Fruit fly (Drosophila melanogaster) whole organism, embryonic: Measurements from ENCODE around the gene CG16727.

Experiments used
- Atf-2 ChIP-seq: fragments of 200-800 bp; sonication (Bioruptor generic); optimal IDR thresholded peaks from 2 replicates; lab custom pipeline; 2016; ENCODE audit warnings: missing biosample characterization, missing genetic modification characterization
- Blimp-1 ChIP-seq: fragments of 200-800 bp; sonication (Bioruptor generic); optimal IDR thresholded peaks from 3 replicates; lab custom pipeline; 2018; ENCODE audit warnings: missing biosample characterization, missing genetic modification characterization, mild to moderate bottlenecking, moderate library complexity, missing genetic modification reagents
- CG10209 ChIP-seq: fragments of 200-800 bp; sonication (Bioruptor generic); optimal IDR thresholded peaks from 3 replicates; lab custom pipeline; 2017; ENCODE audit warnings: missing biosample characterization, mild to moderate bottlenecking, missing genetic modification characterization, missing genetic modification reagents
- CG10979 ChIP-seq: fragments of 200-800 bp; sonication (Bioruptor generic); optimal IDR thresholded peaks from 2 replicates; lab custom pipeline; 2018; ENCODE audit warnings: missing biosample characterization, mild to moderate bottlenecking, missing genetic modification characterization, moderate library complexity
- CG11695 ChIP-seq: fragments of 200-800 bp; sonication (Bioruptor generic); IDR thresholded peaks from 3 replicates; pipeline ENCODE4 v1.3.6; 2022; ENCODE audit warnings: missing biosample characterization, missing genetic modification characterization
- CG12219 ChIP-seq: fragments of 200-800 bp; sonication (Bioruptor generic); optimal IDR thresholded peaks from 3 replicates; lab custom pipeline; 2018; ENCODE audit warnings: missing biosample characterization, mild to moderate bottlenecking, missing genetic modification characterization
- CG12391 ChIP-seq: fragments of 200-800 bp; sonication (Bioruptor generic); optimal IDR thresholded peaks from 3 replicates; lab custom pipeline; 2018; ENCODE audit warnings: missing biosample characterization, mild to moderate bottlenecking, missing genetic modification characterization, moderate library complexity
- CG12659 ChIP-seq: fragments of 200-800 bp; sonication (Bioruptor generic); optimal IDR thresholded peaks from 3 replicates; lab custom pipeline; 2017; ENCODE audit warnings: mild to moderate bottlenecking, missing biosample characterization, missing genetic modification reagents, missing genetic modification characterization
- CG12744 ChIP-seq: fragments of 200-800 bp; sonication (Bioruptor generic); optimal IDR thresholded peaks from 2 replicates; lab custom pipeline; 2016; ENCODE audit warnings: missing biosample characterization, missing genetic modification characterization
- CG12769 ChIP-seq: fragments of 200-800 bp; sonication (Bioruptor generic); optimal IDR thresholded peaks from 2 replicates; lab custom pipeline; 2019; ENCODE audit warnings: missing biosample characterization, mild to moderate bottlenecking, missing genetic modification characterization, moderate library complexity
- CG17612 ChIP-seq: fragments of 200-800 bp; sonication (Bioruptor generic); IDR thresholded peaks from 2 replicates; pipeline ENCODE4 v1.3.6; 2022; ENCODE audit warnings: missing biosample characterization, missing genetic modification characterization
- CG18476 ChIP-seq: fragments of 200-800 bp; sonication (Bioruptor generic); optimal IDR thresholded peaks from 2 replicates; lab custom pipeline; 2016; ENCODE audit warnings: missing biosample characterization, mild to moderate bottlenecking, missing genetic modification characterization
- CG2678 ChIP-seq: fragments of 200-800 bp; sonication (Bioruptor generic); optimal IDR thresholded peaks from 3 replicates; lab custom pipeline; 2019; ENCODE audit warnings: missing biosample characterization, mild to moderate bottlenecking, missing genetic modification characterization, moderate library complexity
- CG4328 ChIP-seq: fragments of 200-800 bp; sonication (Bioruptor generic); optimal IDR thresholded peaks from 3 replicates; lab custom pipeline; 2017; ENCODE audit warnings: missing biosample characterization, missing genetic modification reagents, missing genetic modification characterization
- CG43689 ChIP-seq: fragments of 200-800 bp; sonication (Bioruptor generic); IDR thresholded peaks from 2 replicates; pipeline ENCODE4 v1.3.6; 2022; ENCODE audit warnings: missing biosample characterization, missing genetic modification characterization
- CG6254 ChIP-seq: fragments of 200-800 bp; sonication (Bioruptor generic); optimal IDR thresholded peaks from 3 replicates; lab custom pipeline; 2017; ENCODE audit warnings: mild to moderate bottlenecking, missing biosample characterization, missing genetic modification reagents, missing genetic modification characterization
- CG7928 ChIP-seq: fragments of 200-800 bp; sonication (Bioruptor generic); optimal IDR thresholded peaks from 2 replicates; lab custom pipeline; 2017; ENCODE audit warnings: missing biosample characterization, mild to moderate bottlenecking, missing genetic modification characterization
- CG8478 ChIP-seq: fragments of >200 bp; optimal IDR thresholded peaks from 2 replicates; lab custom pipeline; 2018
- Chrac-16 ChIP-seq: fragments of 200-800 bp; sonication (Bioruptor generic); optimal IDR thresholded peaks from 3 replicates; lab custom pipeline; 2016; ENCODE audit warnings: missing biosample characterization, missing genetic modification characterization
- D ChIP-seq, 2 experiments: fragments of 200-800 bp in 1 of 2; fragments of >200 bp in 1 of 2; sonication (Bioruptor generic) in 1 of 2; optimal IDR thresholded peaks; 2 replicates in 1 of 2; 3 replicates in 1 of 2; lab custom pipeline; 2017; ENCODE audit warnings: mild to moderate bottlenecking in 1 of 2, missing biosample characterization in 1 of 2, missing genetic modification characterization in 1 of 2, missing genetic modification reagents in 1 of 2
- Dbx ChIP-seq: fragments of 200-800 bp; sonication (Bioruptor generic); IDR thresholded peaks from 3 replicates; pipeline ENCODE4 v1.3.6; 2022; ENCODE audit warnings: missing biosample characterization, missing genetic modification characterization
- Deaf1 ChIP-seq: fragments of 200-800 bp; optimal IDR thresholded peaks from 3 replicates; lab custom pipeline; 2019; ENCODE audit warnings: missing biosample characterization, mild to moderate bottlenecking, missing genetic modification characterization, moderate library complexity
- Fer2 ChIP-seq: fragments of 200-800 bp; sonication (Bioruptor generic); optimal IDR thresholded peaks from 2 replicates; lab custom pipeline; 2018; ENCODE audit warnings: missing biosample characterization, mild to moderate bottlenecking, missing genetic modification characterization, moderate library complexity
- Fer3 ChIP-seq: fragments of 200-800 bp; sonication (Bioruptor generic); optimal IDR thresholded peaks from 2 replicates; lab custom pipeline; 2018; ENCODE audit warnings: missing biosample characterization, mild to moderate bottlenecking, missing genetic modification characterization, moderate library complexity
- Gug ChIP-seq: fragments of 200-800 bp; sonication (Bioruptor generic); IDR thresholded peaks from 4 replicates; pipeline ENCODE4 v1.3.6; 2022; ENCODE audit warnings: missing biosample characterization, missing genetic modification characterization
- H15 ChIP-seq: fragments of 200-800 bp; sonication (Bioruptor generic); IDR thresholded peaks from 3 replicates; pipeline ENCODE4 v1.3.6; 2022; ENCODE audit warnings: missing biosample characterization, missing genetic modification characterization
- HLH4C ChIP-seq: fragments of 200-800 bp; sonication (Bioruptor generic); IDR thresholded peaks from 3 replicates; pipeline ENCODE4 v1.3.6; 2022; ENCODE audit warnings: missing biosample characterization, missing genetic modification characterization; ENCODE audit not compliant: partially characterized antibody
- Hr3 ChIP-seq: fragments of 200-800 bp; sonication (Bioruptor generic); optimal IDR thresholded peaks from 3 replicates; lab custom pipeline; 2016; ENCODE audit warnings: missing biosample characterization, missing genetic modification characterization
- Kr ChIP-seq: fragments of 200-800 bp; sonication (Bioruptor generic); optimal IDR thresholded peaks from 2 replicates; lab custom pipeline; 2017; ENCODE audit warnings: missing biosample characterization, mild to moderate bottlenecking, missing genetic modification characterization
- Meics ChIP-seq: fragments of 200-800 bp; sonication (Bioruptor generic); optimal IDR thresholded peaks from 2 replicates; lab custom pipeline; 2017; ENCODE audit warnings: missing biosample characterization, mild to moderate bottlenecking, missing genetic modification characterization
- Myb ChIP-seq: fragments of 200-800 bp; sonication (Bioruptor generic); optimal IDR thresholded peaks from 2 replicates; lab custom pipeline; 2016; ENCODE audit warnings: missing biosample characterization, missing genetic modification characterization
- Spps ChIP-seq: fragments of 200-800 bp; sonication (Bioruptor generic); optimal IDR thresholded peaks from 2 replicates; lab custom pipeline; 2018; ENCODE audit warnings: missing biosample characterization, mild to moderate bottlenecking, missing genetic modification characterization
- abd-A ChIP-seq: fragments of 200-800 bp; sonication (Bioruptor generic); optimal IDR thresholded peaks from 3 replicates; lab custom pipeline; 2019; ENCODE audit warnings: missing biosample characterization, mild to moderate bottlenecking, missing genetic modification characterization, moderate library complexity
- bcd ChIP-seq: fragments of 200-800 bp; sonication (Bioruptor generic); optimal IDR thresholded peaks from 2 replicates; lab custom pipeline; 2017; ENCODE audit warnings: missing biosample characterization, mild to moderate bottlenecking, missing genetic modification characterization
- crol ChIP-seq: fragments of 200-800 bp; sonication (Bioruptor generic); IDR thresholded peaks from 2 replicates; pipeline ENCODE4 v1.3.6; 2022; ENCODE audit warnings: missing biosample characterization, missing genetic modification characterization
- dpn ChIP-seq, 2 experiments: fragments of 200-800 bp; sonication (Bioruptor generic); optimal IDR thresholded peaks; 3 replicates each; lab custom pipeline; 2016; ENCODE audit warnings: missing biosample characterization in 2 of 2, missing genetic modification characterization in 2 of 2
- gt ChIP-seq: fragments of 200-800 bp; sonication (Bioruptor generic); IDR thresholded peaks from 2 replicates; pipeline ENCODE4 v1.3.6; 2022; ENCODE audit warnings: missing biosample characterization, missing genetic modification characterization
- h ChIP-seq: fragments of >200 bp; optimal IDR thresholded peaks from 2 replicates; lab custom pipeline; 2017
- hb ChIP-seq: fragments of 200-800 bp; sonication (Bioruptor generic); IDR thresholded peaks from 3 replicates; pipeline ENCODE4 v1.3.6; 2022; ENCODE audit warnings: missing biosample characterization, missing genetic modification characterization; ENCODE audit not compliant: partially characterized antibody
- lmd ChIP-seq: fragments of 200-800 bp; sonication (Bioruptor generic); IDR thresholded peaks from 2 replicates; pipeline ENCODE4 v1.3.6; 2022; ENCODE audit warnings: missing biosample characterization, missing genetic modification characterization
- sim ChIP-seq: fragments of 200-800 bp; sonication (Bioruptor generic); IDR thresholded peaks from 2 replicates; pipeline ENCODE4 v1.3.6; 2022; ENCODE audit warnings: missing biosample characterization, missing genetic modification characterization
- tap ChIP-seq: fragments of 200-800 bp; optimal IDR thresholded peaks from 3 replicates; lab custom pipeline; 2019; ENCODE audit warnings: missing biosample characterization, mild to moderate bottlenecking, missing genetic modification characterization, moderate library complexity
- toy ChIP-seq: fragments of 200-800 bp; sonication (Bioruptor generic); IDR thresholded peaks from 2 replicates; pipeline ENCODE4 v1.3.6; 2022; ENCODE audit warnings: missing biosample characterization, missing genetic modification characterization
- vfl ChIP-seq: fragments of 200-800 bp; sonication (Bioruptor generic); optimal IDR thresholded peaks from 2 replicates; lab custom pipeline; 2016; ENCODE audit warnings: missing biosample characterization, missing genetic modification characterization
- vvl ChIP-seq: fragments of 200-800 bp; sonication (Bioruptor generic); IDR thresholded peaks from 2 replicates; pipeline ENCODE4 v1.3.6; 2022; ENCODE audit warnings: missing biosample characterization, missing genetic modification characterization
- wek ChIP-seq: fragments of 200-800 bp; sonication (Bioruptor generic); optimal IDR thresholded peaks from 3 replicates; lab custom pipeline; 2018; ENCODE audit warnings: missing biosample characterization, mild to moderate bottlenecking, missing genetic modification characterization, moderate library complexity
- zfh1 ChIP-seq: fragments of 200-800 bp; sonication (Bioruptor generic); IDR thresholded peaks from 3 replicates; pipeline ENCODE4 v1.3.6; 2022; ENCODE audit warnings: missing biosample characterization, missing genetic modification characterization

The CG16727 gene

DNA sequence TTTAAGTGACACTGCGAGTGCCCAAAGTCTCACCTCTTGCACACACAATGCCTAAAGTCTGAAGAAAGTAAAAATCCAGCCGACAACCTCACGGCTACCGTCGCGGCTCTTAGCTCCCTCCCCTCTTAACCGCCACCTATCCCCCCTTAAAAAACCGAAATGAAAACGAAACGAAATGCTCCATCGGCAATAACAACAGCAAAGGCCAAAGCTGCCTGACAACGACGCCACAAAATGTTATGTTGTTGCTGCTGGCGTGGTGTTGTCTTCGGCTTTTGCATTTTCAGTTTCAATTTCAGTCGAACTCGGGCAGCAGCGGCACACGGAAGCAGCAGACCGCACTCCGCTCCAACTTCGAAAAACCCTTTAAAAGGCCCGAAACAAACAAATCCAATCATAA lies 51.5 kb downstream of the CG16727 start, which contains the start of gene CG7432:
Gene CG7432, plus strand, starts transcription at position 295 of the 400 bp plus-strand sequence.
- TF ChIP-seq CG18476 (GFP tag; lab: Kevin White, UChicago) = no peak
- TF ChIP-seq CG10209 = no peak
- TF ChIP-seq Gug (GFP tag; lab: Robert Waterston, UW) = no peak
- TF ChIP-seq wek (GFP tag; lab: Kevin White, UChicago) = no peak
- TF ChIP-seq gt = no peak
- no peak for TF ChIP-seq Chrac-16 (GFP tag; lab: Kevin White, UChicago)
- TF ChIP-seq tap (tag; lab: Kevin White, UChicago) = no peak
- TF ChIP-seq vfl (GFP tag; lab: Kevin White, UChicago) = no peak
- TF ChIP-seq bcd (GFP tag; lab: Kevin White, UChicago) = no peak
- TF ChIP-seq CG4328 = no peak
- no peak for TF ChIP-seq Spps
- TF ChIP-seq dpn (GFP tag; optimal IDR thresholded peaks at IDR 0.05; lab: Kevin White, UChicago) = no peak
- peak; percentile 44; the same call in 1 of the 2 replicates for TF ChIP-seq crol (GFP tag; lab: Robert Waterston, UW)
- TF ChIP-seq CG12659 (GFP tag; lab: Kevin White, UChicago) = no peak
- TF ChIP-seq abd-A (tag; lab: Kevin White, UChicago) = no peak
- no peak for TF ChIP-seq Fer3 (tag; lab: Kevin White, UChicago)
- TF ChIP-seq sim (GFP tag; lab: Robert Waterston, UW) = no peak
- no peak for TF ChIP-seq CG12744
- no peak for TF ChIP-seq Myb (GFP tag; lab: Kevin White, UChicago)
- peak; percentile 55 for TF ChIP-seq CG12769 (tag; lab: Kevin White, UChicago)
- TF ChIP-seq CG7928 = no peak
- no peak for TF ChIP-seq Hr3 (GFP tag; lab: Kevin White, UChicago)
- TF ChIP-seq CG12391 = no peak
- TF ChIP-seq H15 (GFP tag; lab: Robert Waterston, UW) = no peak
- no peak for TF ChIP-seq lmd
- 0 out of 3 replicates have a peak, but pooled peaks have one; percentile 44 for TF ChIP-seq hb
- TF ChIP-seq CG43689 = no peak
- no peak for TF ChIP-seq CG11695 (GFP tag; lab: Robert Waterston, UW)
- TF ChIP-seq CG10979 (tag; lab: Kevin White, UChicago) = no peak
- no peak for TF ChIP-seq CG8478 (lab: Kevin White, UChicago)
- TF ChIP-seq vvl (GFP tag; lab: Robert Waterston, UW) = 0 out of 2 replicates have a peak, but pooled peaks have one; percentile 13
- TF ChIP-seq h (lab: Kevin White, UChicago) = no peak
- peak; percentile 81 for TF ChIP-seq Deaf1 (tag; lab: Kevin White, UChicago)
- no peak for TF ChIP-seq Kr (GFP tag; lab: Kevin White, UChicago)
- TF ChIP-seq Atf-2 (GFP tag; lab: Kevin White, UChicago) = no peak
- TF ChIP-seq CG2678 (tag; lab: Kevin White, UChicago) = no peak
- no peak for TF ChIP-seq toy (GFP tag; lab: Robert Waterston, UW)
- no peak for TF ChIP-seq CG12219 (GFP tag; lab: Kevin White, UChicago)
- TF ChIP-seq Blimp-1 (GFP tag; lab: Kevin White, UChicago) = peak; percentile 89
- TF ChIP-seq CG17612 (GFP tag; lab: Robert Waterston, UW) = no peak
- TF ChIP-seq Dbx (GFP tag; lab: Robert Waterston, UW) = no peak
- TF ChIP-seq CG6254 (GFP tag; lab: Kevin White, UChicago) = no peak
- TF ChIP-seq D (optimal IDR thresholded peaks at IDR 0.05; lab: Kevin White, UChicago) = no peak
- TF ChIP-seq D (GFP tag; optimal IDR thresholded peaks at IDR 0.05; lab: Kevin White, UChicago) = no peak
- TF ChIP-seq zfh1 (GFP tag; lab: Robert Waterston, UW) = no peak
- 0 out of 3 replicates have a peak, but pooled peaks have one; percentile 19 for TF ChIP-seq HLH4C (GFP tag; lab: Robert Waterston, UW)
- no peak for TF ChIP-seq Fer2 (tag; lab: Kevin White, UChicago)
- TF ChIP-seq Meics = no peak
- TF ChIP-seq, all 482 proteins: peak for 7
